Fruit fly (Drosophila melanogaster): ENCODE measurements around the gene elm.

The elm gene

dm6 chr3R:5617923-5618623 is 36.6 kb downstream of the elm start:
- TF ChIP-seq CTCF (optimal IDR thresholded peaks at IDR 0.05) (no peak), CG8478 (optimal IDR thresholded peaks at IDR 0.05) (no peak)

DNA sequence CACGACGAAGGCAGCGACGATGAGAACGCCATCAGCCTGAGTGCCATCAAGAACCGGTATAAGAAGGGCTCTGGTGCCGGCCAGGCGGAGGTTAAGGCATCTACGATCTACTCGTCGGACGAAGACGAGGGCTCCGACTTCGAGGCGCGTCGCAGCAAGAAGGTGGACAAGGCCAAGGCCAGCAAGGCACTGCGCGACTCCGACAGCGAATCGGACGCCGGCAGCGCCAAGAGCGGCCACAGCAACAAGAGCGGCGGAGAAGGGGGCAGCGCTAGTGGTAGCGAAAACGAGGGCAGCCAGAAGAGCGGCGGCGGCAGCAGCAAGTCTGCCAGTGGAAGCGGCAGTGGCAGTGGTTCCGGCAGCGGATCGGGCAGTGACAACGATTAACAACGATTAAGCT is 39.2 kb downstream of the elm start:
- no peak for TF ChIP-seq CTCF (optimal IDR thresholded peaks at IDR 0.05)
- TF ChIP-seq CG8478 (optimal IDR thresholded peaks at IDR 0.05): no peak

dm6 chr3R:5613114-5613443 is 41.6 kb downstream of the elm start, which contains the start of gene Atu:
Gene Atu (plus strand): TSS chr3R:5613358.
- no peak for TF ChIP-seq CTCF (optimal IDR thresholded peaks at IDR 0.05)
- TF ChIP-seq CG8478 (optimal IDR thresholded peaks at IDR 0.05): no peak

DNA sequence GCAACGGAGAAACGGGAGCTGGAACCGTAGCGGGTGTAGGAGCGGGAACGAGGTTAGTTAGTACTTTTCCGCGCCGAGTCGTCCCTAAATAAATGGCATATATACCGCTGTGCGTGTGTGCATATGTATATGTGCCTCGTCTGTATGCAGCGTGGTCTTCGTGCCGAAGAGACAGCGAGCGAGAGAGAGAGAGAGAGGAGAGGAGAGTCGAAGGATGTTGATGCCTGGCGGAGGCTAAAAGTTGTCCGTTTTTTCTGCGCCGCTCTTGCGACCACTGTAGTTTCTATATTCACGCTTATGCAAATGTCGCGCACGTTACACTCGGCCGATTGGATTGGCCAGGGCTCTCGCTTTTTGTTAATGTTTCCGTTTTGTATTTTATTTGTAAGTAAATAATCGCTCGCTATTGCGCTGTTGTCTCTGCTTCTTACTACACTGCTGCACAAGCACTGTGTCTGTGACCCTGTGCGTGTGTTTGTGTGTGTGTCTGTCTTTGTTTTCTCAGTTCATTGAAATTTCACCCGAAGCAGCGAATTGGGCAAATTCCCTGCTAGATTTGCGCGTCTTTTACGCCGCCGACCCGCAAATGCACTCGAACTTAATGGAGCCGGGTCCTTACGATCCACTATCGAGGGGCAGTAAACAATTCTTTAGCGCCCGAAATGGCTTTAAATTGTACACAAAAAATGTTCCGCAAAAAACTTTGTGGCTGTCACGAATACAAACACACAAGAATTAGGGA is 42.1 kb downstream of the elm start, which contains the start of gene Rga:
TSS of gene Rga (minus strand) at position 741 of the 742 bp plus-strand sequence.
- no peak for TF ChIP-seq CTCF (optimal IDR thresholded peaks at IDR 0.05)
- no peak for TF ChIP-seq CG8478 (optimal IDR thresholded peaks at IDR 0.05)

- TF ChIP-seq CG8478 (optimal IDR thresholded peaks at IDR 0.05) (no peak), CTCF (optimal IDR thresholded peaks at IDR 0.05) (peak in 1 of 2 experiments; percentile 42)
Observed at dm6 chr3R:5611733-5612132, 42.9 kb downstream of the elm start.

- TF ChIP-seq CG8478 (optimal IDR thresholded peaks at IDR 0.05) (no peak), CTCF (optimal IDR thresholded peaks at IDR 0.05) (no peak)
Observed at dm6 chr3R:5611167-5611566, 43.5 kb downstream of the elm start.

dm6 chr3R:5610656-5611055 is 44.0 kb downstream of the elm start:
- no peak for TF ChIP-seq CTCF (optimal IDR thresholded peaks at IDR 0.05)
- TF ChIP-seq CG8478 (optimal IDR thresholded peaks at IDR 0.05): no peak

- TF ChIP-seq CTCF (optimal IDR thresholded peaks at IDR 0.05) (no peak), CG8478 (optimal IDR thresholded peaks at IDR 0.05) (no peak)
Observed at dm6 chr3R:5608422-5608821, 46.2 kb downstream of the elm start.

DNA sequence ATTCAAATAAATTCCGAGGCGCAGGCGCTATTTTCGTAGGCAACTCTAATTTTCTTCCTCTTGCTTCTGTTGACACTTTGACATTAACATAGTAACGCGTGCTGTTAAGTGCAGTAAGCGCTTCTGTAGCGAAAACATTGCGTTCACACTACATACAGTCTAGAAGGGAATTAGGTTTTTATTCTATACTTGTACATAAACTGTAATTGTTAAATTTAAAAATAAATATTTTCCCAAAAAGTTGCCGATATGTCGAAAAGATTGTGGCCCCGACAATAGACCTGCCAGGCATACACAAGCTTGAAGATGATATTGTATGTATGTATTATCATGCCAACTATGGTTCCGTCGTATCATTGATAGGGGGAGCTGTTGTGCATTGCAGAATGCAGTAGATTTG is 48.2 kb downstream of the elm start, which contains the start of gene asl:
TSS of gene asl (minus strand) at position 67 of the 400 bp plus-strand sequence.
- TF ChIP-seq CTCF (optimal IDR thresholded peaks at IDR 0.05): peak; percentile 84 to 87
- no peak for TF ChIP-seq CG8478 (optimal IDR thresholded peaks at IDR 0.05)
